Worm (Caenorhabditis elegans) whole organism, late embryonic: ENCODE results near the gene W08E12.2.

ENCODE experiments used
- C08G9.2 ChIP-seq: sonication (generic microtip); optimal IDR thresholded peaks from 2 replicates; lab custom pipeline; 2016; ENCODE audit warnings: mild to moderate bottlenecking, missing genetic modification characterization, moderate library complexity, missing compliant biosample characterization
- C38D4.7 ChIP-seq: fragments of 200-800 bp; sonication (Bioruptor generic); optimal IDR thresholded peaks from 2 replicates; lab custom pipeline; 2018; ENCODE audit warnings: mild to moderate bottlenecking, missing genetic modification characterization, moderate library complexity, missing compliant biosample characterization
- F13H6.1 ChIP-seq: sonication (generic microtip); optimal IDR thresholded peaks from 2 replicates; lab custom pipeline; 2016; ENCODE audit warnings: missing genetic modification characterization, missing compliant biosample characterization
- K02D7.2 ChIP-seq: sonication (generic microtip); optimal IDR thresholded peaks from 2 replicates; lab custom pipeline; 2017; ENCODE audit warnings: mild to moderate bottlenecking, missing genetic modification characterization, missing compliant biosample characterization
- K09A11.1 ChIP-seq: sonication (generic microtip); optimal IDR thresholded peaks from 2 replicates; lab custom pipeline; 2017; ENCODE audit warnings: antibody characterized with exemption, mild to moderate bottlenecking, missing genetic modification characterization, missing compliant biosample characterization; ENCODE audit not compliant: insufficient read depth
- T23F11.4 ChIP-seq: fragments of 200-800 bp; sonication (Bioruptor generic); optimal IDR thresholded peaks from 2 replicates; lab custom pipeline; 2018; ENCODE audit warnings: mild to moderate bottlenecking, missing genetic modification characterization, missing compliant biosample characterization
- ama-1 ChIP-seq: fragments of 150-350 bp; optimal IDR thresholded peaks from 2 replicates; lab custom pipeline; 2014
- ceh-24 ChIP-seq: sonication (generic microtip); optimal IDR thresholded peaks from 2 replicates; lab custom pipeline; 2016; ENCODE audit warnings: mild to moderate bottlenecking, missing genetic modification characterization, missing compliant biosample characterization
- ceh-30 ChIP-seq: fragments of 150-350 bp; optimal IDR thresholded peaks from 2 replicates; lab custom pipeline; 2014; ENCODE audit warnings: missing biosample characterization, missing genetic modification characterization
- ceh-31 ChIP-seq: sonication (generic microtip); optimal IDR thresholded peaks from 2 replicates; lab custom pipeline; 2016; ENCODE audit warnings: missing genetic modification characterization, missing compliant biosample characterization
- ceh-34 ChIP-seq: sonication (generic microtip); optimal IDR thresholded peaks from 2 replicates; lab custom pipeline; 2016; ENCODE audit warnings: mild to moderate bottlenecking, missing genetic modification characterization, missing compliant biosample characterization
- ceh-45 ChIP-seq: fragments of 200-800 bp; sonication (Bioruptor generic); IDR thresholded peaks from 2 replicates; pipeline ENCODE4 v1.3.6; 2022; ENCODE audit warnings: missing genetic modification reagents, missing genetic modification characterization, missing compliant biosample characterization
- che-1 ChIP-seq: sonication (generic microtip); optimal IDR thresholded peaks from 2 replicates; lab custom pipeline; 2016; ENCODE audit warnings: mild to moderate bottlenecking, missing genetic modification characterization, missing compliant biosample characterization
- dmd-4 ChIP-seq: sonication (generic microtip); optimal IDR thresholded peaks from 2 replicates; lab custom pipeline; 2016; ENCODE audit warnings: borderline replicate concordance, missing genetic modification characterization, missing compliant biosample characterization
- elt-2 ChIP-seq: sonication (generic microtip); optimal IDR thresholded peaks from 2 replicates; lab custom pipeline; 2016; ENCODE audit warnings: missing genetic modification reagents, missing genetic modification characterization, missing compliant biosample characterization
- elt-4 ChIP-seq: sonication (generic microtip); optimal IDR thresholded peaks from 2 replicates; lab custom pipeline; 2016; ENCODE audit warnings: missing genetic modification characterization, missing compliant biosample characterization
- ets-4 ChIP-seq: sonication (generic microtip); optimal IDR thresholded peaks from 2 replicates; lab custom pipeline; 2016; ENCODE audit warnings: missing genetic modification characterization, missing compliant biosample characterization
- fkh-10 ChIP-seq: fragments of 150-350 bp; optimal IDR thresholded peaks from 2 replicates; lab custom pipeline; 2014; ENCODE audit warnings: missing biosample characterization, missing genetic modification reagents, missing genetic modification characterization
- gmeb-2 ChIP-seq: sonication (generic microtip); optimal IDR thresholded peaks from 2 replicates; lab custom pipeline; 2016; ENCODE audit warnings: missing genetic modification characterization, inconsistent platforms, missing compliant biosample characterization
- hlh-13 ChIP-seq: fragments of 200-800 bp; sonication (Bioruptor generic); optimal IDR thresholded peaks from 2 replicates; lab custom pipeline; 2018; ENCODE audit warnings: mild to moderate bottlenecking, missing genetic modification characterization, missing compliant biosample characterization
- hlh-8 ChIP-seq: sonication (generic microtip); optimal IDR thresholded peaks from 2 replicates; lab custom pipeline; 2016; ENCODE audit warnings: missing genotype, missing genetic modification characterization, missing compliant biosample characterization
- lin-11 ChIP-seq: fragments of 200-800 bp; sonication (Bioruptor generic); optimal IDR thresholded peaks from 2 replicates; lab custom pipeline; 2018; ENCODE audit warnings: mild to moderate bottlenecking, missing genetic modification characterization, missing compliant biosample characterization
- madf-2 ChIP-seq: sonication (generic microtip); optimal IDR thresholded peaks from 2 replicates; lab custom pipeline; 2017; ENCODE audit warnings: missing genetic modification characterization, missing compliant biosample characterization
- mec-3 ChIP-seq: sonication (generic microtip); optimal IDR thresholded peaks from 2 replicates; lab custom pipeline; 2016; ENCODE audit warnings: borderline replicate concordance, missing genetic modification characterization, missing compliant biosample characterization
- nfya-1 ChIP-seq: sonication (generic microtip); optimal IDR thresholded peaks from 2 replicates; lab custom pipeline; 2017; ENCODE audit warnings: missing genetic modification characterization, mild to moderate bottlenecking, missing compliant biosample characterization, antibody characterized with exemption, moderate library complexity
- nhr-11 ChIP-seq: fragments of 150-350 bp; optimal IDR thresholded peaks from 2 replicates; lab custom pipeline; 2014; ENCODE audit warnings: missing biosample characterization, missing genetic modification characterization
- odd-2 ChIP-seq: sonication (generic microtip); optimal IDR thresholded peaks from 2 replicates; lab custom pipeline; 2017; ENCODE audit warnings: antibody characterized with exemption, mild to moderate bottlenecking, missing genetic modification characterization, missing compliant biosample characterization
- pag-3 ChIP-seq: sonication (generic microtip); optimal IDR thresholded peaks from 2 replicates; lab custom pipeline; 2016; ENCODE audit warnings: missing compliant biosample characterization, missing genetic modification characterization, borderline replicate concordance
- pax-1 ChIP-seq: fragments of 150-350 bp; optimal IDR thresholded peaks from 2 replicates; lab custom pipeline; 2014; ENCODE audit warnings: missing biosample characterization, missing genetic modification characterization
- pha-2 ChIP-seq: sonication (generic microtip); optimal IDR thresholded peaks from 2 replicates; lab custom pipeline; 2017; ENCODE audit warnings: mild to moderate bottlenecking, missing genetic modification characterization, missing compliant biosample characterization
- pha-4 ChIP-seq: fragments of 150-350 bp; optimal IDR thresholded peaks from 2 replicates; lab custom pipeline; 2018; ENCODE audit warnings: missing biosample characterization, missing genetic modification reagents, missing genetic modification characterization
- pqm-1 ChIP-seq: sonication (generic microtip); optimal IDR thresholded peaks from 2 replicates; lab custom pipeline; 2016; ENCODE audit warnings: missing genetic modification characterization, missing compliant biosample characterization
- ref-2 ChIP-seq: sonication (generic microtip); optimal IDR thresholded peaks from 2 replicates; lab custom pipeline; 2016; ENCODE audit warnings: missing genetic modification characterization, missing compliant biosample characterization
- rnt-1 ChIP-seq: sonication (generic microtip); optimal IDR thresholded peaks from 2 replicates; lab custom pipeline; 2016; ENCODE audit warnings: missing genetic modification characterization, missing compliant biosample characterization
- sdc-2 ChIP-seq: sonication (generic microtip); optimal IDR thresholded peaks from 2 replicates; lab custom pipeline; 2016; ENCODE audit warnings: missing genotype, missing genetic modification characterization, missing compliant biosample characterization
- sox-2 ChIP-seq: fragments of 200-800 bp; sonication (Bioruptor generic); IDR thresholded peaks from 2 replicates; pipeline ENCODE4 v1.3.6; 2022; ENCODE audit warnings: missing genetic modification reagents, missing genetic modification characterization, missing compliant biosample characterization
- syd-9 ChIP-seq: sonication (generic microtip); optimal IDR thresholded peaks from 2 replicates; lab custom pipeline; 2016; ENCODE audit warnings: mild to moderate bottlenecking, missing genetic modification characterization, moderate library complexity, missing compliant biosample characterization
- tbx-2 ChIP-seq: sonication (generic microtip); optimal IDR thresholded peaks from 2 replicates; lab custom pipeline; 2016; ENCODE audit warnings: missing genetic modification characterization, missing compliant biosample characterization
- tbx-7 ChIP-seq: sonication (generic microtip); optimal IDR thresholded peaks from 2 replicates; lab custom pipeline; 2016; ENCODE audit warnings: missing genotype, missing genetic modification characterization, missing compliant biosample characterization
- ttx-3 ChIP-seq: sonication (generic microtip); optimal IDR thresholded peaks from 2 replicates; lab custom pipeline; 2016; ENCODE audit warnings: missing genetic modification reagents, missing genetic modification characterization, missing compliant biosample characterization
- unc-55 ChIP-seq: sonication (generic microtip); optimal IDR thresholded peaks from 2 replicates; lab custom pipeline; 2017; ENCODE audit warnings: missing biosample characterization, missing genetic modification reagents, missing genetic modification characterization
- unc-86 ChIP-seq: sonication (generic microtip); optimal IDR thresholded peaks from 2 replicates; lab custom pipeline; 2016; ENCODE audit warnings: missing genetic modification characterization, missing compliant biosample characterization
- zip-5 ChIP-seq: sonication (generic microtip); optimal IDR thresholded peaks from 2 replicates; lab custom pipeline; 2016; ENCODE audit warnings: missing genetic modification characterization, missing compliant biosample characterization
- ztf-16 ChIP-seq: sonication (generic microtip); optimal IDR thresholded peaks from 2 replicates; lab custom pipeline; 2017; ENCODE audit warnings: missing genetic modification characterization, missing compliant biosample characterization

Gene W08E12.2

DNA sequence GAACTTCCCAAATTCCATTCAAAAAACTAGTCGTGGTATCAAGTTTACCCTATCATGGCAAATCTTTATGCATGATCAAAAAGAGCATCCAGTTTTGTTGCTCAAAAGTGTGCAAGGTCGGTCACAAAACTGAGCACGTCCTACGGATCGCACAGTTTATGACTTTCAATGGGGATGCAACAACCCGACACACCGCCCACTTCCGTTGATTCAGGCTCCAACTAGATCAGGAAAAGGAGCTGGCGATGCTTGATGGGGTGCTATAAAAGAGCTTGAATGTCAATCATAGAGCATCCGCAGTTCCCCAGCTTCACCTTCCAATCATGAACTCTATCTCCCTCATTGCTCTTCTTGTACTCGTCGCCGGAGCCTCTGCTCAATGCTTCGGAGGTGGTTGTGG lies at the start of gene W08E12.2:
W08E12.2 (plus strand) TSS at position 301 of the 400 bp plus-strand sequence.
- TF ChIP-seq ama-1 (no peak), sox-2 (GFP tag; lab: Robert Waterston, UW) (no peak), F13H6.1 (no peak), ets-4 (no peak), pax-1 (no peak), K09A11.1 (tag; lab: Kevin White, UChicago) (no peak), hlh-13 (GFP tag; lab: Kevin White, UChicago) (no peak), ref-2 (tag; lab: Kevin White, UChicago) (no peak), zip-5 (tag; lab: Kevin White, UChicago) (no peak), che-1 (no peak), elt-4 (tag; lab: Kevin White, UChicago) (no peak), pha-2 (tag; lab: Kevin White, UChicago) (no peak), lin-11 (tag; lab: Kevin White, UChicago) (no peak), ceh-45 (no peak)

- TF ChIP-seq C38D4.7: no peak
- no peak for TF ChIP-seq zip-5 (tag; lab: Kevin White, UChicago)
- TF ChIP-seq hlh-8 (tag; lab: Kevin White, UChicago): no peak
- no peak for TF ChIP-seq nhr-11 (tag; lab: Kevin White, UChicago)
- peak; percentile 2 for TF ChIP-seq unc-55 (GFP tag; lab: Kevin White, UChicago)
- no peak for TF ChIP-seq nfya-1 (tag; lab: Kevin White, UChicago)
- TF ChIP-seq dmd-4 (tag; lab: Kevin White, UChicago): no peak
- no peak for TF ChIP-seq tbx-7 (tag; lab: Kevin White, UChicago)
Measured at ce11 chrIV:3256866-3257265, 48.8 kb upstream of the W08E12.2 start.

ce11 chrIV:3258528-3258927 lies 47.1 kb upstream of the W08E12.2 start, which contains the start of gene T26C12.1:
TSS of gene T26C12.1 (plus strand) at chrIV:3258910.
- TF ChIP-seq T23F11.4: no peak
- TF ChIP-seq ceh-31 (tag; lab: Kevin White, UChicago): no peak
- no peak for TF ChIP-seq ttx-3 (tag; lab: Kevin White, UChicago)
- TF ChIP-seq C08G9.2 (tag; lab: Kevin White, UChicago): no peak
- no peak for TF ChIP-seq pqm-1 (tag; lab: Kevin White, UChicago)
- TF ChIP-seq elt-2: no peak
- TF ChIP-seq syd-9: no peak
- no peak for TF ChIP-seq mec-3 (tag; lab: Kevin White, UChicago)
- TF ChIP-seq sdc-2 (tag; lab: Kevin White, UChicago): no peak
- TF ChIP-seq odd-2 (tag; lab: Kevin White, UChicago): no peak
- TF ChIP-seq pag-3: no peak

ce11 chrIV:3260216-3260615 lies 45.5 kb upstream of the W08E12.2 start:
- TF ChIP-seq ceh-24 (tag; lab: Kevin White, UChicago) (no peak), fkh-10 (GFP tag; lab: Kevin White, UChicago) (no peak), unc-86 (tag; lab: Kevin White, UChicago) (no peak), tbx-2 (tag; lab: Kevin White, UChicago) (no peak), elt-2 (no peak), gmeb-2 (tag; lab: Kevin White, UChicago) (no peak), K02D7.2 (no peak), ztf-16 (tag; lab: Kevin White, UChicago) (no peak), hlh-13 (GFP tag; lab: Kevin White, UChicago) (no peak), odd-2 (tag; lab: Kevin White, UChicago) (no peak), pha-4 (no peak), madf-2 (tag; lab: Kevin White, UChicago) (no peak), elt-4 (tag; lab: Kevin White, UChicago) (no peak), ceh-30 (no peak), pax-1 (no peak), sox-2 (GFP tag; lab: Robert Waterston, UW) (no peak), rnt-1 (tag; lab: Kevin White, UChicago) (no peak), ceh-34 (no peak)
- TF ChIP-seq, all 69 proteins: peak for 0
